Worm (Caenorhabditis elegans) whole organism, L1 larva: ENCODE data around the gene let-653.
A peak's percentile ranks its signal among the peaks of the same experiment; 100 is the strongest.

Experiments used
- C16A3.4 ChIP-seq: fragments of 150-350 bp; optimal IDR thresholded peaks from 2 replicates; lab custom pipeline; 2014; ENCODE audit warnings: missing biosample characterization, missing genetic modification characterization
- C34B4.2 ChIP-seq: sonication (generic microtip); optimal IDR thresholded peaks from 2 replicates; lab custom pipeline; 2017; ENCODE audit warnings: mild to moderate bottlenecking, missing genetic modification characterization, missing compliant biosample characterization
- blmp-1 ChIP-seq: fragments of 150-350 bp; optimal IDR thresholded peaks from 2 replicates; lab custom pipeline; 2014; ENCODE audit warnings: missing biosample characterization, missing genetic modification characterization
- ceh-8 ChIP-seq: fragments of 200-800 bp; sonication (Bioruptor generic); optimal IDR thresholded peaks from 2 replicates; lab custom pipeline; 2018; ENCODE audit warnings: mild to moderate bottlenecking, missing genetic modification characterization, moderate library complexity, missing compliant biosample characterization
- ceh-88 ChIP-seq: fragments of 200-800 bp; sonication (Bioruptor generic); IDR thresholded peaks from 2 replicates; pipeline ENCODE4 v1.3.6; 2022; ENCODE audit warnings: missing genetic modification characterization, missing compliant biosample characterization
- ceh-90 ChIP-seq: sonication (generic microtip); optimal IDR thresholded peaks from 2 replicates; lab custom pipeline; 2016; ENCODE audit warnings: missing genetic modification characterization, missing compliant biosample characterization
- dpl-1 ChIP-seq, 3 experiments: fragments of 150-350 bp in 2 of 3; sonication (generic microtip) in 1 of 3; optimal IDR thresholded peaks; 2 replicates each; lab custom pipeline; 2014 to 2017; ENCODE audit warnings: missing biosample characterization in 3 of 3, missing genetic modification characterization in 3 of 3, missing genetic modification reagents in 3 of 3
- efl-1 ChIP-seq, 4 experiments: fragments of 150-350 bp; optimal IDR thresholded peaks in 3 of 4; peaks in 1 of 4; 1 replicate in 1 of 4; 2 replicates in 3 of 4; lab custom pipeline; 2014; ENCODE audit warnings: missing biosample characterization in 2 of 4, missing genetic modification characterization in 2 of 4, missing genetic modification reagents in 2 of 4
- efl-3 ChIP-seq: fragments of 200-800 bp; sonication (Bioruptor generic); optimal IDR thresholded peaks from 2 replicates; lab custom pipeline; 2018; ENCODE audit warnings: mild to moderate bottlenecking, missing genetic modification characterization, missing compliant biosample characterization
- egl-27 ChIP-seq, 2 experiments: fragments of 150-350 bp in 1 of 2; sonication (generic microtip); optimal IDR thresholded peaks; 3 replicates each; lab custom pipeline; 2017 to 2018; ENCODE audit warnings: missing biosample characterization in 2 of 2, missing genetic modification characterization in 2 of 2, missing genetic modification reagents in 2 of 2
- elt-3 ChIP-seq, 6 experiments: fragments of 150-350 bp in 1 of 6; sonication (generic microtip); optimal IDR thresholded peaks; 2 replicates each; lab custom pipeline; 2017 to 2018; ENCODE audit warnings: missing biosample characterization in 6 of 6, missing genetic modification characterization in 6 of 6, inconsistent platforms in 1 of 6
- ets-5 ChIP-seq: fragments of 200-800 bp; sonication (Bioruptor generic); IDR thresholded peaks from 2 replicates; pipeline ENCODE4 v1.3.6; 2022; ENCODE audit warnings: missing genetic modification characterization, missing compliant biosample characterization
- fkh-10 ChIP-seq: sonication (generic microtip); optimal IDR thresholded peaks from 2 replicates; lab custom pipeline; 2017; ENCODE audit warnings: missing biosample characterization, missing genetic modification reagents, missing genetic modification characterization
- hlh-4 ChIP-seq: sonication (generic microtip); optimal IDR thresholded peaks from 2 replicates; lab custom pipeline; 2016; ENCODE audit warnings: mild to moderate bottlenecking, missing genetic modification characterization, missing compliant biosample characterization
- hpl-2 ChIP-seq: fragments of 150-350 bp; optimal IDR thresholded peaks from 2 replicates; lab custom pipeline; 2014; ENCODE audit warnings: missing biosample characterization, missing genetic modification reagents, missing genetic modification characterization
- lin-13 ChIP-seq: fragments of 150-350 bp; optimal IDR thresholded peaks from 2 replicates; lab custom pipeline; 2014; ENCODE audit warnings: missing biosample characterization, missing genetic modification reagents, missing genetic modification characterization
- lin-14 ChIP-seq: fragments of 200-800 bp; sonication (Bioruptor generic); optimal IDR thresholded peaks from 2 replicates; lab custom pipeline; 2018; ENCODE audit warnings: mild to moderate bottlenecking, missing genetic modification characterization, moderate library complexity, missing compliant biosample characterization
- lin-35 ChIP-seq, 2 experiments: fragments of 150-350 bp; optimal IDR thresholded peaks; 2 replicates each; lab custom pipeline; 2014; ENCODE audit warnings: missing biosample characterization in 2 of 2, missing genetic modification characterization in 2 of 2, missing genetic modification reagents in 2 of 2
- lin-39 ChIP-seq: fragments of 150-350 bp; optimal IDR thresholded peaks from 2 replicates; lab custom pipeline; 2014; ENCODE audit warnings: missing biosample characterization, missing genetic modification reagents, missing genetic modification characterization
- lir-3 ChIP-seq: sonication (generic microtip); optimal IDR thresholded peaks from 2 replicates; lab custom pipeline; 2016; ENCODE audit warnings: mild to moderate bottlenecking, missing genetic modification characterization, moderate library complexity, missing compliant biosample characterization; ENCODE audit not compliant: poor library complexity
- mab-9 ChIP-seq: fragments of 200-800 bp; sonication (Bioruptor generic); IDR thresholded peaks from 2 replicates; pipeline ENCODE4 v1.3.6; 2022; ENCODE audit warnings: missing genetic modification reagents, missing genetic modification characterization, missing compliant biosample characterization
- mdl-1 ChIP-seq, 2 experiments: fragments of 150-350 bp; optimal IDR thresholded peaks; 2 replicates each; lab custom pipeline; 2014 to 2017; ENCODE audit warnings: missing biosample characterization in 2 of 2, missing genetic modification characterization in 2 of 2, inconsistent platforms in 1 of 2
- mep-1 ChIP-seq: fragments of 150-350 bp; optimal IDR thresholded peaks from 2 replicates; lab custom pipeline; 2014; ENCODE audit warnings: missing biosample characterization, missing genetic modification characterization
- nhr-11 ChIP-seq: fragments of 150-350 bp; optimal IDR thresholded peaks from 2 replicates; lab custom pipeline; 2014; ENCODE audit warnings: missing biosample characterization, missing genetic modification characterization
- nhr-20 ChIP-seq: sonication (generic microtip); optimal IDR thresholded peaks from 2 replicates; lab custom pipeline; 2016; ENCODE audit warnings: mild to moderate bottlenecking, missing genetic modification characterization, missing compliant biosample characterization
- nhr-71 ChIP-seq: sonication (generic microtip); optimal IDR thresholded peaks from 2 replicates; lab custom pipeline; 2016; ENCODE audit warnings: mild to moderate bottlenecking, missing genetic modification characterization, moderate library complexity, missing compliant biosample characterization
- nhr-85 ChIP-seq: sonication (generic microtip); peaks from one replicate; lab custom pipeline; 2016; ENCODE audit warnings: missing genetic modification characterization, inconsistent platforms, missing compliant biosample characterization
- nhr-90 ChIP-seq: sonication (generic microtip); optimal IDR thresholded peaks from 2 replicates; lab custom pipeline; 2016; ENCODE audit warnings: mild to moderate bottlenecking, missing genetic modification characterization, missing compliant biosample characterization; ENCODE audit not compliant: poor library complexity
- pag-3 ChIP-seq: sonication (generic microtip); optimal IDR thresholded peaks from 2 replicates; lab custom pipeline; 2017; ENCODE audit warnings: missing genetic modification characterization, mild to moderate bottlenecking, missing compliant biosample characterization, antibody characterized with exemption, borderline replicate concordance; ENCODE audit not compliant: insufficient read depth
- skn-1 ChIP-seq: fragments of 150-350 bp; optimal IDR thresholded peaks from 2 replicates; lab custom pipeline; 2014; ENCODE audit warnings: missing biosample characterization, missing genetic modification characterization
- snu-23 ChIP-seq: sonication (generic microtip); optimal IDR thresholded peaks from 2 replicates; lab custom pipeline; 2016; ENCODE audit warnings: missing genetic modification characterization, missing compliant biosample characterization
- sptf-1 ChIP-seq: fragments of 150-350 bp; optimal IDR thresholded peaks from 2 replicates; lab custom pipeline; 2014; ENCODE audit warnings: missing biosample characterization, missing genetic modification characterization
- sup-37 ChIP-seq: fragments of 200-800 bp; sonication (Bioruptor generic); optimal IDR thresholded peaks from 2 replicates; lab custom pipeline; 2018; ENCODE audit warnings: mild to moderate bottlenecking, missing genetic modification characterization, missing compliant biosample characterization
- tbx-2 ChIP-seq: sonication (generic microtip); optimal IDR thresholded peaks from 2 replicates; lab custom pipeline; 2016; ENCODE audit warnings: missing genetic modification characterization, missing compliant biosample characterization
- unc-130 ChIP-seq: fragments of 150-350 bp; optimal IDR thresholded peaks from 2 replicates; lab custom pipeline; 2017; ENCODE audit warnings: missing biosample characterization, missing genetic modification characterization, inconsistent platforms
- unc-62 ChIP-seq: fragments of 150-350 bp; optimal IDR thresholded peaks from 2 replicates; lab custom pipeline; 2014; ENCODE audit warnings: missing biosample characterization, missing genetic modification reagents, missing genetic modification characterization
- xbp-1 ChIP-seq: sonication (generic microtip); optimal IDR thresholded peaks from 2 replicates; lab custom pipeline; 2016; ENCODE audit warnings: missing genetic modification characterization, missing compliant biosample characterization
- zag-1 ChIP-seq: fragments of 150-350 bp; optimal IDR thresholded peaks from 2 replicates; lab custom pipeline; 2014; ENCODE audit warnings: missing biosample characterization, missing genetic modification characterization
- zip-4 ChIP-seq: fragments of 200-800 bp; sonication (Bioruptor generic); optimal IDR thresholded peaks from 2 replicates; lab custom pipeline; 2018; ENCODE audit warnings: mild to moderate bottlenecking, missing genetic modification characterization, moderate library complexity, missing compliant biosample characterization
- ztf-4 ChIP-seq: fragments of 150-350 bp; optimal IDR thresholded peaks from 2 replicates; lab custom pipeline; 2014; ENCODE audit warnings: missing biosample characterization, missing genetic modification characterization

The let-653 gene

DNA sequence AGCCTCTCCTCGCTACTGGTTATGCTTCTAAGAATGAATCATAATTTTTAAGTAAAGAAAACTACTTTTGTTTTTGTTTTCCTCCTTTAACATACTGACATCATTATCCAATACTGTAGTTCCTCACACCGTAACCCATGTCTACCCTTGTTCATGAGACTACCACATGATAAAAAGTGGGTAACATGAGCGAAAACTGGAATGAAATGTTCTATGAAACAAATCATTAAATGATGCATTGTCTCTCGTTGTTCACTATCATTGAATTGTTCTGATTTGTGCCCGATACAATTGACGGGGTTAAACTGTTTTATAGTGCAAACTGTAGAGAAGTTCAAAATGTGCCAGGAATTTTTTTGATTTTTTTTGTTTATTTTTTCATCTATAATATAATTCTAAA lies 12.3 kb downstream of the let-653 start:
- TF ChIP-seq nhr-90 (tag; lab: Kevin White, UChicago) (no peak), nhr-20 (tag; lab: Kevin White, UChicago) (peak; percentile 67), ceh-88 (GFP tag; lab: Robert Waterston, UW) (no peak), C16A3.4 (tag; lab: Kevin White, UChicago) (no peak), efl-1 (optimal IDR thresholded peaks at IDR 0.05; lab: Kevin White, UChicago) (no peak), efl-1 (GFP tag; optimal IDR thresholded peaks at IDR 0.05 in 1 of 2; lab: Kevin White, UChicago) (peak in 1 of 2 experiments; percentile 64), zip-4 (GFP tag; lab: Kevin White, UChicago) (no peak), pag-3 (tag; lab: Kevin White, UChicago) (no peak), xbp-1 (tag; lab: Kevin White, UChicago) (no peak), snu-23 (peak; percentile 14), elt-3 (tag; optimal IDR thresholded peaks at IDR 0.05; lab: Kevin White, UChicago) (peak in 2 of 6 experiments; percentile 12 to 47), sptf-1 (tag; lab: Kevin White, UChicago) (no peak), blmp-1 (tag; lab: Kevin White, UChicago) (peak; percentile 34), hpl-2 (GFP tag; lab: Kevin White, UChicago) (no peak), lin-39 (tag; lab: Kevin White, UChicago) (no peak), lin-14 (GFP tag; lab: Kevin White, UChicago) (peak; percentile 33), nhr-85 (tag; lab: Kevin White, UChicago) (peak; percentile 76), mdl-1 (tag; optimal IDR thresholded peaks at IDR 0.05; lab: Kevin White, UChicago) (no peak), lin-13 (GFP tag; lab: Kevin White, UChicago) (no peak), lin-35 (GFP tag; optimal IDR thresholded peaks at IDR 0.05; lab: Kevin White, UChicago) (peak in 1 of 2 experiments; percentile 41), egl-27 (tag; optimal IDR thresholded peaks at IDR 0.05; lab: Kevin White, UChicago) (no peak), zag-1 (no peak), unc-62 (GFP tag; lab: Kevin White, UChicago) (no peak), dpl-1 (GFP tag; optimal IDR thresholded peaks at IDR 0.05; lab: Kevin White, UChicago) (no peak), ets-5 (GFP tag; lab: Robert Waterston, UW) (no peak), skn-1 (no peak), mep-1 (tag; lab: Kevin White, UChicago) (no peak), mab-9 (GFP tag; lab: Robert Waterston, UW) (no peak), tbx-2 (tag; lab: Kevin White, UChicago) (no peak), ztf-4 (tag; lab: Kevin White, UChicago) (no peak)

DNA sequence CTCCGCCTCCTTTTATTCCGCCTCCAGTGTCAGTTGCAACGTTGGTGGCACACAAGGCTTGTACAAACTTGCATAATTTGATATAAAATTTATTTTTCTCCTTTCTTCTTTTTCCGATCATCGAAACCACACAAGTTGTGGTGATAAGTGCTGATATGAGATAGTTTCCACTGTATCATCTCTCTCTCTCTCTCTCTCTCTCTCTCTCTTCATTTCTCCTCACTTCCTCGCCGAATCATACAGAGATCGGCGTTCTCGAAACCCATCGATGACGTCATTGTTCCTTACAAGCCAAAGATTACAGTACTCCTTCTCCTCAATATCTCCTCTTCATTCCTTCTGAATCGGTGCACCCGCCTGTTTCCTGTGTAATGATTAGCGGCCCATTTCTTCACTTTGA lies 13.9 kb downstream of the let-653 start, which contains the start of gene nhr-43:
Gene nhr-43 (plus strand): TSS at position 233 of the 400 bp plus-strand sequence.
- TF ChIP-seq tbx-2 (tag; lab: Kevin White, UChicago) (no peak), hlh-4 (tag; lab: Kevin White, UChicago) (no peak), nhr-20 (tag; lab: Kevin White, UChicago) (peak; percentile 28), fkh-10 (GFP tag; lab: Kevin White, UChicago) (no peak), ceh-8 (GFP tag; lab: Kevin White, UChicago) (no peak), efl-3 (GFP tag; lab: Kevin White, UChicago) (no peak), egl-27 (tag; optimal IDR thresholded peaks at IDR 0.05; lab: Kevin White, UChicago) (no peak), lin-13 (GFP tag; lab: Kevin White, UChicago) (no peak), nhr-71 (tag; lab: Kevin White, UChicago) (peak; percentile 48), ceh-90 (tag; lab: Kevin White, UChicago) (no peak), sup-37 (no peak), elt-3 (tag; optimal IDR thresholded peaks at IDR 0.05; lab: Kevin White, UChicago) (peak in 2 of 6 experiments; percentile 8 to 30), unc-62 (GFP tag; lab: Kevin White, UChicago) (no peak), mdl-1 (tag; optimal IDR thresholded peaks at IDR 0.05; lab: Kevin White, UChicago) (no peak), nhr-85 (tag; lab: Kevin White, UChicago) (peak; percentile 72), C34B4.2 (no peak), nhr-11 (no peak), lir-3 (tag; lab: Kevin White, UChicago) (no peak), blmp-1 (tag; lab: Kevin White, UChicago) (peak; percentile 62), unc-130 (no peak), zag-1 (no peak), ztf-4 (tag; lab: Kevin White, UChicago) (no peak)
